Fruit fly (Drosophila melanogaster) whole organism, prepupa: ENCODE results near the gene CG7573.

ENCODE experiments used
- CG11762 ChIP-seq: fragments of 200-800 bp; sonication (Bioruptor generic); optimal IDR thresholded peaks from 3 replicates; lab custom pipeline; 2016; ENCODE audit warnings: missing biosample characterization, missing genetic modification characterization; ENCODE audit not compliant: insufficient read depth
- CG1621 ChIP-seq: fragments of 200-800 bp; sonication (Bioruptor generic); optimal IDR thresholded peaks from 3 replicates; lab custom pipeline; 2018; ENCODE audit warnings: missing biosample characterization, mild to moderate bottlenecking, missing genetic modification characterization
- CG6163 ChIP-seq: fragments of 200-800 bp; sonication (Bioruptor generic); IDR thresholded peaks from 3 replicates; pipeline ENCODE4 v1.3.6; 2022; ENCODE audit warnings: missing biosample characterization, missing genetic modification characterization
- CG8632 ChIP-seq: fragments of 200-800 bp; sonication (Bioruptor generic); optimal IDR thresholded peaks from 3 replicates; lab custom pipeline; 2016; ENCODE audit warnings: missing biosample characterization, missing genetic modification characterization
- Hr39 ChIP-seq: fragments of 200-800 bp; sonication (Bioruptor generic); optimal IDR thresholded peaks from 2 replicates; lab custom pipeline; 2016; ENCODE audit warnings: missing biosample characterization, missing genetic modification characterization
- Sox15 ChIP-seq: fragments of 200-800 bp; sonication (Bioruptor generic); optimal IDR thresholded peaks from 3 replicates; lab custom pipeline; 2016; ENCODE audit warnings: missing biosample characterization, missing genetic modification characterization
- dsx ChIP-seq: fragments of 200-800 bp; optimal IDR thresholded peaks from 3 replicates; lab custom pipeline; 2019; ENCODE audit warnings: missing biosample characterization, mild to moderate bottlenecking, missing genetic modification characterization, moderate library complexity; ENCODE audit not compliant: poor library complexity, severe bottlenecking
- fd59A ChIP-seq: fragments of 200-800 bp; sonication (Bioruptor generic); optimal IDR thresholded peaks from 2 replicates; lab custom pipeline; 2017; ENCODE audit warnings: missing biosample characterization, mild to moderate bottlenecking, missing genetic modification characterization, missing genetic modification reagents
- spab ChIP-seq: fragments of 200-800 bp; sonication (Bioruptor generic); optimal IDR thresholded peaks from 2 replicates; lab custom pipeline; 2017; ENCODE audit warnings: missing biosample characterization, mild to moderate bottlenecking, missing genetic modification characterization, missing genetic modification reagents
- topi ChIP-seq: fragments of 200-800 bp; sonication (Bioruptor generic); optimal IDR thresholded peaks from 3 replicates; lab custom pipeline; 2016; ENCODE audit warnings: missing biosample characterization, missing genetic modification characterization

- no peak for TF ChIP-seq CG6163
- no peak for TF ChIP-seq spab (GFP tag; lab: Kevin White, UChicago)
- no peak for TF ChIP-seq dsx (GFP tag; lab: Kevin White, UChicago)
- no peak for TF ChIP-seq fd59A (GFP tag; lab: Kevin White, UChicago)
- no peak for TF ChIP-seq Hr39 (GFP tag; lab: Kevin White, UChicago)
- no peak for TF ChIP-seq CG1621 (tag; lab: Kevin White, UChicago)
- no peak for TF ChIP-seq CG11762 (GFP tag; lab: Kevin White, UChicago)
- no peak for TF ChIP-seq Sox15 (GFP tag; lab: Kevin White, UChicago)
- no peak for TF ChIP-seq CG8632 (GFP tag; lab: Kevin White, UChicago)
- no peak for TF ChIP-seq topi
These were observed 20.8 kb upstream of the CG7573 start for dm6 chr3L:11290796-11291195.
